Fruit fly (Drosophila melanogaster) whole organism, embryonic: ENCODE data around the gene CG42749.

Source experiments
- ATbp ChIP-seq: fragments of 200-800 bp; sonication (Bioruptor generic); optimal IDR thresholded peaks from 2 replicates; lab custom pipeline; 2017; ENCODE audit warnings: missing biosample characterization, mild to moderate bottlenecking, missing genetic modification characterization, missing genetic modification reagents
- Atf6 ChIP-seq: fragments of 200-800 bp; sonication (Bioruptor generic); IDR thresholded peaks from 2 replicates; pipeline ENCODE4 v1.3.6; 2022; ENCODE audit warnings: missing biosample characterization, missing genetic modification characterization
- CG14441 ChIP-seq: fragments of 200-800 bp; sonication (Bioruptor generic); IDR thresholded peaks from 2 replicates; pipeline ENCODE4 v1.3.6; 2022; ENCODE audit warnings: missing biosample characterization, missing genetic modification characterization
- CG4424 ChIP-seq: fragments of 200-800 bp; sonication (Bioruptor generic); optimal IDR thresholded peaks from 3 replicates; lab custom pipeline; 2016; ENCODE audit warnings: missing biosample characterization, missing genetic modification characterization
- Oli ChIP-seq: fragments of 200-800 bp; sonication (Bioruptor generic); optimal IDR thresholded peaks from 2 replicates; lab custom pipeline; 2018; ENCODE audit warnings: missing biosample characterization, mild to moderate bottlenecking, missing genetic modification characterization, moderate library complexity
- corto ChIP-seq: fragments of 200-800 bp; sonication (Bioruptor generic); optimal IDR thresholded peaks from 2 replicates; lab custom pipeline; 2016; ENCODE audit warnings: missing biosample characterization, mild to moderate bottlenecking, missing genetic modification characterization, moderate library complexity
- dati ChIP-seq: fragments of 200-800 bp; sonication (Bioruptor generic); IDR thresholded peaks from 2 replicates; pipeline ENCODE4 v1.3.6; 2022; ENCODE audit warnings: missing biosample characterization, missing genetic modification characterization
- fd3F ChIP-seq: fragments of 200-800 bp; sonication (Bioruptor generic); optimal IDR thresholded peaks from 2 replicates; lab custom pipeline; 2018; ENCODE audit warnings: missing biosample characterization, mild to moderate bottlenecking, missing genetic modification characterization, moderate library complexity
- ranshi ChIP-seq: fragments of 200-800 bp; sonication (Bioruptor generic); IDR thresholded peaks from 2 replicates; pipeline ENCODE4 v1.3.6; 2022; ENCODE audit warnings: missing biosample characterization, missing genetic modification characterization
- rib ChIP-seq: fragments of 200-800 bp; sonication (Bioruptor generic); IDR thresholded peaks from 2 replicates; pipeline ENCODE4 v1.3.6; 2022; ENCODE audit warnings: missing biosample characterization, missing genetic modification characterization
- twi ChIP-seq: fragments of 200-800 bp; optimal IDR thresholded peaks from 2 replicates; lab custom pipeline; 2019; ENCODE audit warnings: missing biosample characterization, mild to moderate bottlenecking, missing genetic modification characterization, moderate library complexity

DNA sequence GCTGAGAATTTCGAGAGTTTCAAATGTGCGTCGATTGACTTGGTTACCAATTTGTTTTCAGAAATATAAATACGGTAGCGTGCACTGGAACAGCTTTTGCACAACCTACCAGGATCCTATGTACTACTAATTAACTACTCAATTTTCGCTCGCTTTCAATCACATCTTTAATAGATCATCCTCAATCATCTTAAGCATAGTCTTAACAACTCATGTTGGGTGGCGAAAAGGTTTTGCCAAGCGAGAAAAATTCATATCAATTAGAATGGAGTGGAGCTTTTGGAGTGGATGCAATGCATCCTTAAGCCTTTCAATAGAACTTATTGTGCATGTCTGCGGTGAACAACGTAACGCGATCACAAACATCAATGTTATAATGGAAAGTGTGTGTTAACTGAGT lies 11.5 kb downstream of the CG42749 start, which contains the start of gene CG17764:
- TF ChIP-seq corto (GFP tag; lab: Kevin White, UChicago) (no peak), dati (no peak), ranshi (GFP tag; lab: Robert Waterston, UW) (no peak), CG4424 (GFP tag; lab: Kevin White, UChicago) (no peak), Oli (tag; lab: Kevin White, UChicago) (no peak), ATbp (no peak), twi (tag; lab: Kevin White, UChicago) (no peak), Atf6 (no peak), fd3F (GFP tag; lab: Kevin White, UChicago) (no peak), rib (no peak), CG14441 (no peak)
